Worm (Caenorhabditis elegans): ENCODE results near the gene fbxc-27.

- no peak for TF ChIP-seq ets-7 (tag; optimal IDR thresholded peaks at IDR 0.05)
- no peak for TF ChIP-seq tbx-37 (GFP tag; conservative IDR thresholded peaks at IDR 0.05)
- no peak for TF ChIP-seq ama-1 (optimal IDR thresholded peaks at IDR 0.05)
- no peak for TF ChIP-seq pes-1 (GFP tag; IDR thresholded peaks at IDR 0.05)
- TF ChIP-seq scrt-1 (GFP tag; IDR thresholded peaks at IDR 0.05): no peak
- TF ChIP-seq hnd-1 (tag; optimal IDR thresholded peaks at IDR 0.05): no peak
- no peak for TF ChIP-seq tra-4 (tag; optimal IDR thresholded peaks at IDR 0.05)
- TF ChIP-seq ceh-36 (tag; optimal IDR thresholded peaks at IDR 0.05): no peak
- TF ChIP-seq aly-1 (tag; optimal IDR thresholded peaks at IDR 0.05): no peak
- no peak for TF ChIP-seq B0310.2 (tag; optimal IDR thresholded peaks at IDR 0.05)
- TF ChIP-seq ceh-13 (GFP tag; optimal IDR thresholded peaks at IDR 0.05): no peak
- TF ChIP-seq F13C5.2 (tag; optimal IDR thresholded peaks at IDR 0.05): no peak
- TF ChIP-seq flt-1 (GFP tag; IDR thresholded peaks at IDR 0.05): no peak
- TF ChIP-seq tbx-11 (GFP tag; IDR thresholded peaks at IDR 0.05): no peak
These were observed 31.2 kb downstream of the fbxc-27 start, which contains the start of gene fbxc-36 for ce11 chrII:940779-941178.

All from whole organism, early embryonic.